Worm (Caenorhabditis elegans): ENCODE measurements around the gene pek-1.

Gene pek-1

DNA sequence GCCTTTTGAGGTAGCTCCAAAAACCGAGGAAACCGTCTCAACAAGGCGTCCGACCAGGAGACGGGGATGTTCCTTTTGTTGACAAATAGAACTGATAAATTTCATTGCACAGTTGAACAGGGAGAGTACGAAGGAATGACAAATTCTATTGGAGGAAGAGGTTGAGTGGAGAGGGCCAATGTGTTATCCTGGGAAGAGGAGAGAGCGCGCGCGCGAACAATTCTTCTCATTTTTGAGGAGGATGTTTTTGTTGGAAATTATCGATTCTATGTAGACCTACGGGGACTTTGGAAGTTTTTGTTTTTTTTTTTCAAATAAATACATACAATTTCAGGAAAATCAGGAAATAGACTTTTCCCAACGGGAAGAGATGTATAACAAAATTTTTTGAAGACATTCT, 23.0 kb upstream of the pek-1 start:
- TF ChIP-seq K02D7.2 (tag; optimal IDR thresholded peaks at IDR 0.05): no peak
- TF ChIP-seq pqm-1 (tag; optimal IDR thresholded peaks at IDR 0.05): no peak

DNA sequence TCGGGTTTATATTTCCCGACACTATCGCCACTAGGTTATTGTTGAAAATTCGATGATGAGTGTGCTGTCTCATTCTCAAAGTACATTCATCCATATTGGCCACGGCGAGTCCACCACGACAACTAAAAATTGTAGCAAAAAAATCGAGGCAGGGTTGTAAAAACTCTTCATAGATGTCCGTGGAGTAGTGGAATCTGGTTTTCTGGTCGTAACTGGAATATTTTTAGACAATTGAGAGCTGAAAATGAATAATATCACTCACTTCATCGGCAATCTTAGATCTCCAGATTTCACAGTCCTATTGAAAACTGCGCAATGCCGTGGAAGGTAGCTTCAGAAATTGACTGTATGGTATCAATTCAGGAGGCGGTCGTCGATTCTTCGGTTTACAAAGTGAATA, 20.8 kb upstream of the pek-1 start:
- TF ChIP-seq ceh-34 (tag; optimal IDR thresholded peaks at IDR 0.05): no peak
- no peak for TF ChIP-seq ahr-1 (tag; optimal IDR thresholded peaks at IDR 0.05)
- no peak for TF ChIP-seq ceh-14 (tag; optimal IDR thresholded peaks at IDR 0.05)
- no peak for TF ChIP-seq pha-2 (tag; optimal IDR thresholded peaks at IDR 0.05)
- no peak for TF ChIP-seq sdc-2 (tag; optimal IDR thresholded peaks at IDR 0.05)
- no peak for TF ChIP-seq C38D4.7 (GFP tag; optimal IDR thresholded peaks at IDR 0.05)
- TF ChIP-seq tbx-7 (tag; optimal IDR thresholded peaks at IDR 0.05): no peak
- no peak for TF ChIP-seq K09A11.1 (tag; optimal IDR thresholded peaks at IDR 0.05; ENCODE audit: insufficient read depth)
- no peak for TF ChIP-seq fkh-6 (tag; optimal IDR thresholded peaks at IDR 0.05)
- TF ChIP-seq hlh-6 (tag; optimal IDR thresholded peaks at IDR 0.05): no peak
- TF ChIP-seq ceh-18 (tag; optimal IDR thresholded peaks at IDR 0.05): no peak
- TF ChIP-seq ceh-30 (tag; optimal IDR thresholded peaks at IDR 0.05): no peak

DNA sequence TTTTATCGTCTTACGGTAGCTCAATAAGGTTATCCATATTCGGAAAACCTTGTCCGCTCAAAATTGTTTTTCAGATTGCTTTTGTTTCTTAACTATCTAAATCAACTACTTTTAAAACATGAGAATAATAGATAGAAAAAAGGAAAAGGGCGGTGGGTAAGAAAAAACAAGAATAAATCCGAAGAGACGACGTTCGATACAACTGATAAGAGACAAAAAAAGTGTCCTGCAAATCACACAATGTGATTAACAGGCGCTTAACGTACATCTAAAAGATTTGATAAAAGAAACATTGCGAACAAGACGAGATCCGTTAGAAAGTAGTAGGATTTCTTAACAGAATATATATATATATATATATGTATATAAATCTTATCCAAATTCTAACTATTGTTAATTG, 18.8 kb upstream of the pek-1 start, which contains the start of gene hum-4:
hum-4 (minus strand) TSS at position 101 of the 400 bp plus-strand sequence.
- TF ChIP-seq hlh-6 (tag; optimal IDR thresholded peaks at IDR 0.05) (no peak), nhr-232 (tag; optimal IDR thresholded peaks at IDR 0.05) (no peak), fkh-10 (GFP tag; optimal IDR thresholded peaks at IDR 0.05) (no peak), unc-86 (tag; optimal IDR thresholded peaks at IDR 0.05) (no peak), elt-4 (tag; optimal IDR thresholded peaks at IDR 0.05) (no peak), F13H6.1 (tag; optimal IDR thresholded peaks at IDR 0.05) (no peak), gmeb-2 (tag; optimal IDR thresholded peaks at IDR 0.05) (no peak), nhr-11 (tag; optimal IDR thresholded peaks at IDR 0.05) (no peak), ets-4 (tag; optimal IDR thresholded peaks at IDR 0.05) (no peak), fax-1 (tag; optimal IDR thresholded peaks at IDR 0.05) (no peak), pat-9 (tag; optimal IDR thresholded peaks at IDR 0.05) (no peak), ama-1 (optimal IDR thresholded peaks at IDR 0.05) (no peak), K02D7.2 (tag; optimal IDR thresholded peaks at IDR 0.05) (no peak), ceh-18 (tag; optimal IDR thresholded peaks at IDR 0.05) (no peak)

DNA sequence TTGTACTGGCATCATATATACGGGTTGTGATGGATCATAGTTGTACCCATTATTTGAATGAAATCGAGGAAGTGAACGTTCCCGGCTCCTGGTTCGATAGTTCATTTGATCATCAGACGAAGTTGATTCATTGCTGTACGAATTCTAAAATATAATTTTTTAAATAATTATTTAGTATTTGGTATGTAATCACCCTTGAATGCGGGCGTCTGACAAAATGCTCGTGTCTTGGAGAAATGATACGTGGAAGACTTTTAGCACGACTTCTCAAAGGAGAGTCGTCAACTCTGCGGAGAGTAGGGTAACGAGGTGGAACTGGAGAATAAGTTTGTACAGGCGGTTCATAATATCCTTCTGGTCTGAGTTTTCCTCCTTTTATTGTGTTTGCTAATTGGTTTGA, 12.9 kb upstream of the pek-1 start:
- TF ChIP-seq ceh-14 (tag; optimal IDR thresholded peaks at IDR 0.05) (no peak), zip-5 (tag; optimal IDR thresholded peaks at IDR 0.05) (no peak), dmd-4 (tag; optimal IDR thresholded peaks at IDR 0.05; ENCODE audit: borderline replicate concordance) (no peak), ceh-30 (tag; optimal IDR thresholded peaks at IDR 0.05) (no peak)

DNA sequence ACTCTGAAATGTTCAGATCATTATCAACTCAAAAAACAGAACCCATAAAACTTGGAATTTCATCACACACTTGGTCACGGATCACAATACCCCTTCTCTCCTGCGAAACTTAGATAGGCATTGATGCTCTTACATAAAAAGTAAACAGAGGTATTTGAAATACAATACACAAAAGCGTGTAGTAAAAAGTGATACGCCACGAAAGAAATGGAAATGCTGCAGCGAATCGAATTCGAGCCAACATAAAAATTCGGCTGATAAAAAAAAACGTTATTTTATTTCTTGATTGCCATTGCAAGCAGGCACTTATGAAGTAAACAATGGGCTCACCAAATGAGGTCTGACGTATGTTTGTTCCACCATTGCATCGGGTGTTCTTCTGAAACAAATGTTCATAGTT, 12.0 kb upstream of the pek-1 start:
- TF ChIP-seq K09A11.1 (tag; optimal IDR thresholded peaks at IDR 0.05; ENCODE audit: insufficient read depth) (no peak), ahr-1 (tag; optimal IDR thresholded peaks at IDR 0.05) (no peak), ref-2 (tag; optimal IDR thresholded peaks at IDR 0.05) (no peak), elt-4 (tag; optimal IDR thresholded peaks at IDR 0.05) (no peak), elt-2 (tag; optimal IDR thresholded peaks at IDR 0.05) (no peak), ceh-30 (tag; optimal IDR thresholded peaks at IDR 0.05) (no peak), tbx-7 (tag; optimal IDR thresholded peaks at IDR 0.05) (no peak), dve-1 (tag; optimal IDR thresholded peaks at IDR 0.05) (no peak), tbx-2 (tag; optimal IDR thresholded peaks at IDR 0.05) (no peak)

DNA sequence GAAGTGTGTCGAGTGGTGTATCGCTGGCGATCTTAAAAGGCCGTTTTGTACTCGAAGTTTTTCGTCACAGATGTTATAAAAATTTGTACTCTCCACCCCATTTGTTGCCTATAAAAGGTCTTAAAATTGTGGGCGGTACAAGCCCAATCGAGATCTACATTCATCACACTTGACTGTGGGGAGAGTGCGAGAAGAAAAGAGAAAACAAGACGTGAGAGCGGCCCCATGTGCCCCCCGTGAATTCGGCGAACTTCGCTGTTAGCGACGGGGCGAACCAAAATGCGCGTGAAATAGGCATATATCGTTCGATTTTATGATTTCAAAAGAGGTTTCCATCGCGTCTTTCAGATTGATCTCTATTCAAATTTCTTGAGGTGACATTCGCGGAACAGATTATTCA, 5.3 kb upstream of the pek-1 start, which contains the start of gene F46C3.6:
F46C3.6 (minus strand) TSS at position 87 of the 400 bp plus-strand sequence.
- TF ChIP-seq unc-55 (GFP tag; optimal IDR thresholded peaks at IDR 0.05) (no peak), ref-2 (tag; optimal IDR thresholded peaks at IDR 0.05) (peak; percentile 16), ceh-2 (tag; optimal IDR thresholded peaks at IDR 0.05) (no peak)
